Worm (Caenorhabditis elegans): Measurements from ENCODE around the gene Y53G8AR.1.
"Not testable (repeated sequence)": the region's sequence is repeated elsewhere in the genome, so short reads cannot be mapped to it uniquely, and the experiment has no call there.

Gene Y53G8AR.1

ce11 chrIII:3334941-3335559, 2.2 kb downstream of the Y53G8AR.1 start:
- TF ChIP-seq sox-2 (GFP tag; IDR thresholded peaks at IDR 0.05) (peak; percentile 67), unc-3 (GFP tag; conservative IDR thresholded peaks at IDR 0.05) (peak; percentile 98), ceh-45 (GFP tag; IDR thresholded peaks at IDR 0.05) (peak; percentile 98)
- not testable (repeated sequence) for TF ChIP-seq unc-3 (tag; optimal IDR thresholded peaks at IDR 0.05)

- no peak for TF ChIP-seq tbx-7 (tag; optimal IDR thresholded peaks at IDR 0.05)
- peak; percentile 42 for TF ChIP-seq pax-1 (tag; optimal IDR thresholded peaks at IDR 0.05)
- no peak for TF ChIP-seq syd-9 (tag; optimal IDR thresholded peaks at IDR 0.05)
- no peak for TF ChIP-seq ahr-1 (tag; optimal IDR thresholded peaks at IDR 0.05)
- peak; percentile 61 for TF ChIP-seq elt-2 (tag; optimal IDR thresholded peaks at IDR 0.05)
- no peak for TF ChIP-seq nhr-11 (tag; optimal IDR thresholded peaks at IDR 0.05)
- TF ChIP-seq tbx-2 (tag; optimal IDR thresholded peaks at IDR 0.05): no peak
Measured at ce11 chrIII:3339317-3340016, 6.6 kb downstream of the Y53G8AR.1 start.

- TF ChIP-seq che-1 (tag; optimal IDR thresholded peaks at IDR 0.05) (no peak), nhr-232 (tag; optimal IDR thresholded peaks at IDR 0.05) (no peak), ref-2 (tag; optimal IDR thresholded peaks at IDR 0.05) (no peak), unc-86 (tag; optimal IDR thresholded peaks at IDR 0.05) (no peak), zip-5 (tag; optimal IDR thresholded peaks at IDR 0.05) (no peak), rnt-1 (tag; optimal IDR thresholded peaks at IDR 0.05) (no peak), ztf-16 (tag; optimal IDR thresholded peaks at IDR 0.05) (no peak), gmeb-2 (tag; optimal IDR thresholded peaks at IDR 0.05) (no peak), fkh-10 (GFP tag; optimal IDR thresholded peaks at IDR 0.05) (no peak), hlh-8 (tag; optimal IDR thresholded peaks at IDR 0.05) (no peak), ahr-1 (tag; optimal IDR thresholded peaks at IDR 0.05) (no peak), ceh-9 (tag; optimal IDR thresholded peaks at IDR 0.05) (no peak), Y22D7AL.16 (tag; optimal IDR thresholded peaks at IDR 0.05) (no peak), sox-2 (GFP tag; IDR thresholded peaks at IDR 0.05) (no peak), pat-9 (tag; optimal IDR thresholded peaks at IDR 0.05) (no peak), unc-3 (GFP tag; conservative IDR thresholded peaks at IDR 0.05) (no peak), unc-3 (tag; optimal IDR thresholded peaks at IDR 0.05) (no peak), sdc-2 (tag; optimal IDR thresholded peaks at IDR 0.05) (no peak), ceh-22 (tag; optimal IDR thresholded peaks at IDR 0.05) (no peak), nfya-1 (tag; optimal IDR thresholded peaks at IDR 0.05) (no peak), lin-11 (tag; optimal IDR thresholded peaks at IDR 0.05) (no peak)
Measured at ce11 chrIII:3343463-3343862, 10.6 kb downstream of the Y53G8AR.1 start.

- TF ChIP-seq F13H6.1 (tag; optimal IDR thresholded peaks at IDR 0.05) (no peak), sox-2 (GFP tag; IDR thresholded peaks at IDR 0.05) (no peak), lim-6 (tag; optimal IDR thresholded peaks at IDR 0.05) (no peak), ceh-48 (tag; optimal IDR thresholded peaks at IDR 0.05) (no peak), unc-86 (tag; optimal IDR thresholded peaks at IDR 0.05) (no peak), tbx-2 (tag; optimal IDR thresholded peaks at IDR 0.05) (no peak), dve-1 (tag; optimal IDR thresholded peaks at IDR 0.05) (no peak), ceh-14 (tag; optimal IDR thresholded peaks at IDR 0.05) (no peak), fax-1 (tag; optimal IDR thresholded peaks at IDR 0.05) (no peak), hlh-30 (tag; optimal IDR thresholded peaks at IDR 0.05; ENCODE audit: insufficient read depth) (no peak), hlh-15 (tag; optimal IDR thresholded peaks at IDR 0.05) (no peak), unc-55 (GFP tag; optimal IDR thresholded peaks at IDR 0.05) (no peak), Y22D7AL.16 (tag; optimal IDR thresholded peaks at IDR 0.05) (no peak), pax-1 (tag; optimal IDR thresholded peaks at IDR 0.05) (no peak), K02D7.2 (tag; optimal IDR thresholded peaks at IDR 0.05) (no peak), ceh-18 (tag; optimal IDR thresholded peaks at IDR 0.05) (no peak), T23F11.4 (GFP tag; optimal IDR thresholded peaks at IDR 0.05) (no peak), npax-4 (tag; optimal IDR thresholded peaks at IDR 0.05) (no peak)
Measured at ce11 chrIII:3344573-3344972, 11.7 kb downstream of the Y53G8AR.1 start, which contains the start of gene gei-1. gei-1 (plus strand) TSS chrIII:3344873.
